Worm (Caenorhabditis elegans): ENCODE measurements around the gene str-71.

The str-71 gene

DNA sequence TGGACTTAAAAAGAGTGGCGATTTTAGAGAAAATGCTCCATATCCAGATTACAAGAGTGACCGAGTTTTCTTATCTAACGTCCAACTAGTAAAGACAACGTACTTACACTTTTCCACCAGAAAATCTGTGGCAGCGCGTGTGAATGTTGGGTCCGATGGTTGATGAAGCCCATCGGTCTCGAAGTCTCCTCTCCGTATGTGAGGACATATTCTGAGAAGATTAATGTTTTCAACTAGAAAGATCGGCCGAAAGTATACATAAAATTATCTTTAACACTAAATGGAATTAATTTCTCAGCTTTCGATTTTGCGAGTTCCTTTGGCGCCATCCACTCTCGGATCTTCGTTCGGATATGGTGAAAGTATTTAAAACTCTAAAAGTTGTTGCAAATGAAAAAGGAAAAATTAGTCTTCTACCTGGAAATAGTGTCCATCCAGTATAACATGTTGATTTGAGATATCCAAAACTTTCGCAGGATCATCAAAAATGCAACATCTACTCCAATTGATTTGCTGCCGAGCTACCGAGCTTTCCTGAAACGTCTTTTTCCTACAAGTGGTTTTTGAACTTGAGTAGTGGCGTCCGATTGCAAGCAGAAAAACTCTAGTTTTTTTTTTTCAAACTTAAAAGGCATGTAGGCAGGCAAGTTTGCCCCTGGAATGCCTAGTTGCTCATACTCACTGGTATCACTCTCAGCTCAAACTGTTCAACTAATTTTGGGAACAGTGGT is 27.5 kb downstream of the str-71 start:
- TF ChIP-seq unc-62 (GFP tag; optimal IDR thresholded peaks at IDR 0.05), result no peak

DNA sequence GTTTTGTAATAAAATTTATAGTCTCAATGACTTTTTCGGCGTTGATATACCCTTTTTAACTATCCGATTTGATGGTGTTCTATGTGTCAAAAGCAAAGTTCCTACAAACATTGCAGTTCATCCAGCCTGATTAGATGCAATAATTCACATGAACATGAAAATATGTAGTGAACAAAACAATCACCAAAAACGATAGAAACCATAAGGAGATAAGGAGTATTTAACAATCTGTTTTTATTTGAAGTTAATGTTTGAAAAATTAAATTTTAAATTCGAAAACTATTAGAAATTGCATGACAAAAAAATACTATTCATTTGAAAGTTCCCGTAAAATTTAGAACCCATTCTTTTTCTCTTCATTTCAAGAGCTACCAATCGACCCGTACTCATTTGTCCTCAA is 32.0 kb downstream of the str-71 start, which contains the start of gene fbxa-209:
Gene fbxa-209 (minus strand): TSS at position 101 of the 400 bp plus-strand sequence.
- TF ChIP-seq unc-62 (GFP tag; optimal IDR thresholded peaks at IDR 0.05), result no peak

DNA sequence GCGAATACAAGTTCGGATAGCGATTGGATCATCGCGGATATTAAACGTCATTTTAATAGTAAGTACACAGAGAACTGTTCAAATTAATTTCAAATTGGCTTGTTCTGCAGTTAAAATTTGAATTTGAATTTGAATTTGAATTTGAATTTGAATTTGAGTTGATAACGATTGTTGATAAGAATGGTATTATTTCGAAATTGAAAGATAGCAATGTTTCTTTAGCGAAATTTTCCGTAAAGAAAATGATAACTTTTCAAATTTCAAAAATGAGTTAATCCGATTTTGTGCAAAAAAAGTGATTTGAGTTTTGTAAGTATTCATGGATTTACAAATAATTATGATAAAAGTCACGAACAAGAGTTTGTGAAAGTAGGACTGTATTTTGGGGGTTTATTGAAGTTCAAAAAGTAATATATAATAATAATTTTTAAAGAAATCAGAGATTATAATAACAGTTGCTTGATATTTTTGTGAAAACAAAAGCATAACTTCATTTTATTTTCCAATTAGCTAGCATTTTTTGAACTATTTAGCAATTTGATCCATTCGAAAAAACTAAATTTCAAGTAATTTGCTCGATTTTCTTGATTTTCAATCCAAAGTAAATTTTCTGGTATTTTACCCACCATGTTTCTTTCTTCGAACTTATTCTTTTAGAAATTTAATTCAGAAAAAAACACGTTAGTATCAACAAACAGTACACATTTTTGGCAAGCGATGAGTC is 33.5 kb downstream of the str-71 start, which contains the start of gene Y36E3A.2:
Gene Y36E3A.2 (plus strand): TSS at position 674 of the 724 bp plus-strand sequence.
- TF ChIP-seq unc-62 (GFP tag; optimal IDR thresholded peaks at IDR 0.05), result no peak

DNA sequence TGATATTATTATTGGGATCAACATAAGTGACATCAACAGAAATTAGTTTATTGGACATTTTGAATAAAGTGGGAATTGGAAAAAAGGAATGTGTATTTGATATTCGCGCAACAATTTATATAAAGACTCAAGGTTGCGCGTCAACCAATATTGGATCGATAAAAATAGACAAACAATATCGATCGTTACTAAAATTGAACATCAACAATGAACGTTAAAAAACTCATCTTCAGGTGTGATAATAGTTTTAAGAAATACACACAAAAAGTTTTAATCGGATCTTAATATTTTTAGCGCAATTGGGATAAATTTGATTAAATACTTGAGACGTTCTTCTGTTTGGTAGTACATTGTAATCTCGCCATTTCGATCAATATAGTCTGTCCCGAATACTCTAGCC is 35.4 kb downstream of the str-71 start, which contains the start of gene fbxa-104:
Gene fbxa-104 (minus strand): TSS at position 83 of the 400 bp plus-strand sequence.
- TF ChIP-seq unc-62 (GFP tag; optimal IDR thresholded peaks at IDR 0.05), result no peak

DNA sequence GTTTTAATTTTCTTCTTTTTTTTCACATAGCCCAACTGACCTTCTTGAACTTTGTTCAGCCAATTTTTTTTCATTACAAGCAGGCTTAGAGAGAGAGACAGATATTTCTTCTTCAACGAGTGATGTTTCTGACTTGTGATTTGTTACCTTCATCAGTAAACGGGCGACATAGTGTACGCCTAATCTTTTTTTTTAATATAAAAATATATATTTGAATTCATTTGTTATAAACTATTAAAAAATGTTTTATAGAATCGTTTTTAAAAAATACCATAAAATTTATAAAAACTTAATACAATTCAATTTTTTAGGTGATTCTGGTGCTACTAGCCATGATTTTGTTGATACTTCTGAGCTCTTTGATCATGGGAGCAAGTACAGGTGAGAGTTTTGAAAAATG is 41.2 kb downstream of the str-71 start, which contains the start of gene T06E6.10:
Gene T06E6.10 (plus strand): TSS at position 301 of the 400 bp plus-strand sequence.
- TF ChIP-seq unc-62 (GFP tag; optimal IDR thresholded peaks at IDR 0.05), result no peak

DNA sequence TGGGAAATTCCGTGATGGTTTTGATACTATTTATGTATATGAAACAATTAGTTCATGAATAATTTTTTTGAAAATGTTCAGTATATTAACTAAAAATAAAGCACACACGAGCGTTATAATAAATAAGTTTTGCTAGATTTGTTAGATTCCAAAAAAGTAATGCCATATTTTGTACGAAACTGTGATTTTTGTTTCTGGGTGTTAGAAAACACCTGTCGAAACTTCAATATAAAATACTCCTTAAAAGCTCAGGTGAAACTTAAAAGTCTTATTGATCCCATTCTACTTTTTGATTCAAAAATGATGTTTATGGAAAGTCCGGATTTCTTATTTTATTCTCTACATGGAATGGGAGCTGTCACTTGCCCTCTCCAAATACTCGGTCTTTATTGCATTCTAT is 43.0 kb downstream of the str-71 start, which contains the start of gene srh-265:
Gene srh-265 (plus strand): TSS at position 301 of the 400 bp plus-strand sequence.
- no peak for TF ChIP-seq unc-62 (GFP tag; optimal IDR thresholded peaks at IDR 0.05)

DNA sequence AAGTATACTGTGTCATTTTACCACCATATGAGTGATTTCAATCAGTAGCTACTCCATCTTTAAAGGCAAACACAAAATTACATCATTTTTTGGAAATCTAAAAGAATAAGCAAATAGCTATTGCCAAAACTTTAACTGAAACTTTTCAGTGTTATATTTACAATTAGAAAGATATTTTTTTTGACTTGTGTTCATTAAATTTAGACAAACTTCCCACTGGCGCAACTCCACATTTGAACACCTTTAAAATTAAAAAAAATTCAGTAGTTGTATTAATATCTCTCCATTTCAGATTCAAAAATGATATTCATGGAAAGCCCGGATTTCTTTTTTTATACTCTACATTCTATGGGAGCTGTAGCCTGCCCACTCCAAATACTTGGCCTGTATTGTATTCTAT is 45.1 kb downstream of the str-71 start, which contains the start of gene srh-264:
Gene srh-264 (plus strand): TSS at position 301 of the 400 bp plus-strand sequence.
- TF ChIP-seq unc-62 (GFP tag; optimal IDR thresholded peaks at IDR 0.05), result no peak

DNA sequence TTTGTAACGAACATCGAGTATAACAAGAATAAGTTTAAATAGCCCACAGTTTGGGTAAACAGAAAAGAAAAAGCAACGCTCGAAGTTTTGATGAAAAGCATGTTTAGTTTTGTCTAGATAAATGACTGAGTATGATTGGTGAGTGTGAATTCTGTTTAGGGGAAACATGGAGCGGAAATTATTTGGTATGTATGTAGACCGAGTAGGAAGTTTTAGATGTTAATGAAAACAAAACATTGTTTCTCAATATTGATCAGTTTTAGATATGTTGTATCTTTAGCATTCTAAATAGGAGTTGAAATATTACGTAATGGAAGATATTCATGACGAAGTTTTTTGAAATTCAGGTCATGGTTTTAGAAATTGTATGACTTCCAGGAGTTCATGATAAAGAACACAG is 46.4 kb downstream of the str-71 start, which contains the start of gene srbc-63:
Gene srbc-63 (minus strand): TSS at position 101 of the 400 bp plus-strand sequence.
- no peak for TF ChIP-seq unc-62 (GFP tag; optimal IDR thresholded peaks at IDR 0.05)

Measured in whole organism, dauer.